Worm (Caenorhabditis elegans) whole organism, young adult: Measurements from ENCODE around the gene F41C3.11.

Experiments
- C06A6.2 ChIP-seq: fragments of 200-800 bp; sonication (Bioruptor generic); conservative IDR thresholded peaks from 2 replicates; pipeline ENCODE4 v1.3.6; 2022; ENCODE audit warnings: missing genetic modification characterization, missing compliant biosample characterization
- D2030.7 ChIP-seq: fragments of 200-800 bp; sonication (Bioruptor generic); IDR thresholded peaks from 2 replicates; pipeline ENCODE4 v1.3.6; 2022; ENCODE audit warnings: missing genetic modification reagents, missing genetic modification characterization, missing compliant biosample characterization
- F37B4.10 ChIP-seq: fragments of 200-800 bp; sonication (Bioruptor generic); IDR thresholded peaks from 2 replicates; pipeline ENCODE4 v1.3.6; 2022; ENCODE audit warnings: missing genetic modification characterization, missing compliant biosample characterization
- F49E8.2 ChIP-seq: sonication (generic microtip); optimal IDR thresholded peaks from 3 replicates; lab custom pipeline; 2017; ENCODE audit warnings: missing genetic modification characterization, mild to moderate bottlenecking, missing compliant biosample characterization, antibody characterized with exemption, moderate library complexity; ENCODE audit not compliant: insufficient read depth
- F52B5.7 ChIP-seq: sonication (generic microtip); optimal IDR thresholded peaks from 2 replicates; lab custom pipeline; 2016; ENCODE audit warnings: mild to moderate bottlenecking, missing genetic modification characterization, missing compliant biosample characterization
- F55B11.4 ChIP-seq: sonication (generic microtip); optimal IDR thresholded peaks from 2 replicates; lab custom pipeline; 2016; ENCODE audit warnings: missing compliant biosample characterization, missing genetic modification characterization, borderline replicate concordance; ENCODE audit not compliant: insufficient read depth
- T07F8.4 ChIP-seq: sonication (generic microtip); optimal IDR thresholded peaks from 2 replicates; lab custom pipeline; 2016; ENCODE audit warnings: mild to moderate bottlenecking, missing genetic modification characterization, moderate library complexity, missing compliant biosample characterization
- Y53F4B.3 ChIP-seq: fragments of 200-800 bp; sonication (Bioruptor generic); IDR thresholded peaks from 2 replicates; pipeline ENCODE4 v1.3.6; 2022; ENCODE audit warnings: missing genetic modification reagents, missing genetic modification characterization, missing compliant biosample characterization
- Y53G8AR.9 ChIP-seq: fragments of 200-800 bp; sonication (Bioruptor generic); conservative IDR thresholded peaks from 2 replicates; pipeline ENCODE4 v1.3.6; 2022; ENCODE audit warnings: missing genetic modification reagents, missing genetic modification characterization, missing compliant biosample characterization
- ZK185.1 ChIP-seq: sonication (generic microtip); optimal IDR thresholded peaks from 2 replicates; lab custom pipeline; 2016; ENCODE audit warnings: mild to moderate bottlenecking, missing genetic modification characterization, missing compliant biosample characterization; ENCODE audit not compliant: poor library complexity, severe bottlenecking
- akir-1 ChIP-seq: fragments of 200-800 bp; sonication (Bioruptor generic); optimal IDR thresholded peaks from 2 replicates; lab custom pipeline; 2018; ENCODE audit warnings: mild to moderate bottlenecking, missing genetic modification characterization, moderate library complexity, missing compliant biosample characterization
- aptf-3 ChIP-seq: fragments of 200-800 bp; sonication (Bioruptor generic); IDR thresholded peaks from 2 replicates; pipeline ENCODE4 v1.3.6; 2022; ENCODE audit warnings: missing genetic modification characterization, missing compliant biosample characterization
- bed-2 ChIP-seq: fragments of 200-800 bp; sonication (Bioruptor generic); IDR thresholded peaks from 2 replicates; pipeline ENCODE4 v1.3.6; 2022; ENCODE audit warnings: missing genetic modification reagents, missing genetic modification characterization, missing compliant biosample characterization
- ceh-100 ChIP-seq: fragments of 200-800 bp; sonication (Bioruptor generic); IDR thresholded peaks from 2 replicates; pipeline ENCODE4 v1.3.6; 2022; ENCODE audit warnings: missing genetic modification reagents, missing genetic modification characterization, missing compliant biosample characterization
- die-1 ChIP-seq: sonication (generic microtip); optimal IDR thresholded peaks from 2 replicates; lab custom pipeline; 2016; ENCODE audit warnings: missing genotype, mild to moderate bottlenecking, missing genetic modification characterization, missing compliant biosample characterization
- efl-1 ChIP-seq: fragments of 150-350 bp; optimal IDR thresholded peaks from 2 replicates; lab custom pipeline; 2014; ENCODE audit warnings: missing biosample characterization, missing genetic modification reagents, missing genetic modification characterization
- egl-18 ChIP-seq: fragments of 200-800 bp; sonication (Bioruptor generic); IDR thresholded peaks from 2 replicates; pipeline ENCODE4 v1.3.6; 2022; ENCODE audit warnings: missing genetic modification reagents, missing genetic modification characterization, missing compliant biosample characterization
- him-1 ChIP-seq: sonication (generic microtip); optimal IDR thresholded peaks from 2 replicates; lab custom pipeline; 2016; ENCODE audit warnings: missing genotype, missing genetic modification reagents, missing genetic modification characterization, missing compliant biosample characterization
- hmg-1.2 ChIP-seq: fragments of 200-800 bp; sonication (Bioruptor generic); IDR thresholded peaks from 2 replicates; pipeline ENCODE4 v1.3.6; 2022; ENCODE audit warnings: missing genetic modification reagents, missing genetic modification characterization, missing compliant biosample characterization
- hmg-20 ChIP-seq: fragments of 200-800 bp; sonication (Bioruptor generic); IDR thresholded peaks from 2 replicates; pipeline ENCODE4 v1.3.6; 2022; ENCODE audit warnings: missing genetic modification reagents, missing genetic modification characterization, missing compliant biosample characterization
- lin-40 ChIP-seq: sonication (generic microtip); optimal IDR thresholded peaks from 2 replicates; lab custom pipeline; 2016; ENCODE audit warnings: missing genetic modification characterization, mild to moderate bottlenecking, missing compliant biosample characterization, missing genotype, missing genetic modification reagents
- madf-10 ChIP-seq: sonication (generic microtip); optimal IDR thresholded peaks from 2 replicates; lab custom pipeline; 2016; ENCODE audit warnings: mild to moderate bottlenecking, missing genetic modification characterization, missing compliant biosample characterization
- mcd-1 ChIP-seq: fragments of 200-800 bp; sonication (Bioruptor generic); IDR thresholded peaks from 2 replicates; pipeline ENCODE4 v1.3.6; 2022; ENCODE audit warnings: missing genetic modification reagents, missing genetic modification characterization, missing compliant biosample characterization
- mes-4 ChIP-seq: sonication (generic microtip); optimal IDR thresholded peaks from 2 replicates; lab custom pipeline; 2016; ENCODE audit warnings: missing genotype, missing genetic modification characterization, missing compliant biosample characterization
- mxl-1 ChIP-seq: sonication (generic microtip); optimal IDR thresholded peaks from 2 replicates; lab custom pipeline; 2016; ENCODE audit warnings: missing genetic modification characterization, missing compliant biosample characterization
- nfyb-1 ChIP-seq: fragments of 200-800 bp; sonication (Bioruptor generic); IDR thresholded peaks from 2 replicates; pipeline ENCODE4 v1.3.6; 2022; ENCODE audit warnings: missing genetic modification reagents, missing genetic modification characterization, missing compliant biosample characterization
- pha-4 ChIP-seq: fragments of 150-350 bp; sonication (generic microtip); optimal IDR thresholded peaks from 2 replicates; lab custom pipeline; 2014; ENCODE audit warnings: missing biosample characterization, missing genetic modification reagents, missing genetic modification characterization
- rec-8 ChIP-seq, 2 experiments: sonication (generic microtip); optimal IDR thresholded peaks; 2 replicates each; lab custom pipeline; 2016; ENCODE audit warnings: mild to moderate bottlenecking in 2 of 2, missing genetic modification characterization in 2 of 2, missing genetic modification reagents in 2 of 2, missing genotype in 2 of 2, missing biosample characterization in 1 of 2, missing compliant biosample characterization in 1 of 2, moderate library complexity in 1 of 2
- rpc-1 ChIP-seq, 2 experiments: fragments of 150-350 bp in 1 of 2; sonication (generic microtip) in 1 of 2; optimal IDR thresholded peaks; 2 replicates each; lab custom pipeline; 2014 to 2018; ENCODE audit warnings: missing biosample characterization in 1 of 2, missing genetic modification characterization in 1 of 2, missing genetic modification reagents in 1 of 2, missing genotype in 1 of 2
- snpc-1.3 ChIP-seq: sonication (generic microtip); optimal IDR thresholded peaks from 2 replicates; lab custom pipeline; 2017; ENCODE audit warnings: missing genetic modification characterization, mild to moderate bottlenecking, missing compliant biosample characterization, antibody characterized with exemption, moderate library complexity, missing genotype, missing genetic modification reagents; ENCODE audit not compliant: insufficient read depth
- snpc-4 ChIP-seq, 5 experiments: fragments of 150-350 bp in 1 of 5; sonication (generic microtip) in 4 of 5; optimal IDR thresholded peaks; 2 replicates each; lab custom pipeline; 2014 to 2018; ENCODE audit warnings: missing genetic modification characterization in 5 of 5, missing biosample characterization in 3 of 5, antibody characterized with exemption in 2 of 5, mild to moderate bottlenecking in 2 of 5, missing compliant biosample characterization in 2 of 5, missing genotype in 2 of 5, moderate library complexity in 2 of 5, missing genetic modification reagents in 1 of 5
- tbp1 ChIP-seq: fragments of 200-800 bp; sonication (Bioruptor generic); optimal IDR thresholded peaks from 2 replicates; lab custom pipeline; 2018; ENCODE audit warnings: mild to moderate bottlenecking, missing genetic modification characterization, missing compliant biosample characterization
- tbx-9 ChIP-seq: sonication (generic microtip); optimal IDR thresholded peaks from 2 replicates; lab custom pipeline; 2016; ENCODE audit warnings: borderline replicate concordance, missing genetic modification characterization, inconsistent platforms, missing compliant biosample characterization
- tlf-1 ChIP-seq: fragments of 200-800 bp; sonication (Bioruptor generic); optimal IDR thresholded peaks from 2 replicates; lab custom pipeline; 2018; ENCODE audit warnings: mild to moderate bottlenecking, missing genetic modification characterization, missing compliant biosample characterization
- ztf-18 ChIP-seq: sonication (generic microtip); optimal IDR thresholded peaks from 2 replicates; lab custom pipeline; 2016; ENCODE audit warnings: missing genotype, mild to moderate bottlenecking, missing genetic modification characterization, missing compliant biosample characterization
- ztf-25 ChIP-seq: fragments of 200-800 bp; sonication (Bioruptor generic); IDR thresholded peaks from 2 replicates; pipeline ENCODE4 v1.3.6; 2022; ENCODE audit warnings: missing genetic modification reagents, missing genetic modification characterization, missing compliant biosample characterization
- ztf-26 ChIP-seq: sonication (generic microtip); optimal IDR thresholded peaks from 2 replicates; lab custom pipeline; 2017; ENCODE audit warnings: missing genetic modification characterization, missing compliant biosample characterization
- ztf-28 ChIP-seq: fragments of 200-800 bp; sonication (Bioruptor generic); IDR thresholded peaks from 2 replicates; pipeline ENCODE4 v1.3.6; 2022; ENCODE audit warnings: missing genetic modification reagents, missing genetic modification characterization, missing compliant biosample characterization
- ztf-3 ChIP-seq: fragments of 200-800 bp; sonication (Bioruptor generic); optimal IDR thresholded peaks from 2 replicates; lab custom pipeline; 2018; ENCODE audit warnings: mild to moderate bottlenecking, missing genetic modification characterization, missing compliant biosample characterization

The F41C3.11 gene

DNA sequence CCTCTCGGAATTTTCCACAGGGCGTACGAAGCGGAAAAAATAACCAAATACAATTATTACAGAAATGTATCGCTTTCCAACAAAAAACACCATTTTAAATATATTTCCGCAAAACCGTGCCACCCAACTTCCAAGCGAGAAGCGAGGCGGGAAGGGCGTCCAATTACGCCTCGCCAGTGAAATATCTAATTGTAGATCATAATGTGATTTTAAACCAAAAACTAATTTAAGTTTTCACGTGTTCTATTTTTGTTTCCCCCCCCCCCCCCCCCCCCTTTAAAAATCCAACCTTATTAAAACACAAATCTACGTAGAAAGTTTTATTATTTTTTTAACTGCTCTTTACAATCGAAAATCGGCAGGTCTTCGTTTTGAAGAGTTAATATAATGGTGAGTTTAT, 44.3 kb downstream of the F41C3.11 start, which contains the start of gene F10G7.12:
Gene F10G7.12 (plus strand): TSS at position 301 of the 400 bp plus-strand sequence.
- no peak for TF ChIP-seq pha-4
- no peak for TF ChIP-seq mxl-1
- no peak for TF ChIP-seq ztf-3 (GFP tag; lab: Kevin White, UChicago)
- no peak for TF ChIP-seq ztf-25 (GFP tag; lab: Robert Waterston, UW)
- TF ChIP-seq tbx-9 (tag; lab: Kevin White, UChicago), result no peak
- no peak for TF ChIP-seq C06A6.2
- TF ChIP-seq Y53G8AR.9 (GFP tag; lab: Robert Waterston, UW), result no peak
- no peak for TF ChIP-seq F55B11.4 (tag; lab: Kevin White, UChicago)
- no peak for TF ChIP-seq ZK185.1
- TF ChIP-seq tbp1 (GFP tag; lab: Kevin White, UChicago), result no peak
- no peak for TF ChIP-seq egl-18 (GFP tag; lab: Robert Waterston, UW)
- TF ChIP-seq nfyb-1 (GFP tag; lab: Robert Waterston, UW), result no peak
- TF ChIP-seq akir-1 (GFP tag; lab: Kevin White, UChicago), result no peak
- TF ChIP-seq hmg-1.2, result no peak
- no peak for TF ChIP-seq Y53F4B.3 (GFP tag; lab: Robert Waterston, UW)
- TF ChIP-seq efl-1 (GFP tag; lab: Kevin White, UChicago), result no peak
- TF ChIP-seq F52B5.7 (tag; lab: Kevin White, UChicago), result no peak
- no peak for TF ChIP-seq bed-2
- no peak for TF ChIP-seq ceh-100 (GFP tag; lab: Robert Waterston, UW)
- TF ChIP-seq ztf-28 (GFP tag; lab: Robert Waterston, UW), result no peak

DNA sequence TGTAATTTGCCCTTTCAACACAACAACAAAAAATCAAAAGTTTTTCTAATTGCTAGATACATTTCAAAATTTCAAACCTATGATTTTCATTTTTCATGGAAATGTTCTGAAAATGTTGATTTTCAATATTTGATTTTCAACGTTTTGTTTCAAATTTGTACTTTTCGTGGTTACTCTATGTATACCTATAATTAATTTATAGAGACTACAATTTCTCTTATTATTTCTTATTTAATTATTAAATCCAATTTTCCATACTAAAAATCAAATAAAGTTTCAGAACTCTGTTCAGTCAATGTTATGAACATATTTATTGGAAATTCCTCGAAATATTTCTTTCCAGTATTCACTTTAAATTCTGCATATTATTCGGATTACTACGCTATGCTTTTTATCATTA, 46.8 kb downstream of the F41C3.11 start, which contains the start of gene sre-39:
Gene sre-39 (plus strand): TSS at position 301 of the 400 bp plus-strand sequence.
- no peak for TF ChIP-seq F49E8.2 (tag; lab: Kevin White, UChicago)
- TF ChIP-seq madf-10 (tag; lab: Kevin White, UChicago), result no peak
- no peak for TF ChIP-seq ztf-26 (tag; lab: Kevin White, UChicago)
- TF ChIP-seq mes-4 (tag; lab: Kevin White, UChicago), result no peak
- no peak for TF ChIP-seq ztf-18
- TF ChIP-seq him-1 (tag; lab: Kevin White, UChicago), result no peak
- no peak for TF ChIP-seq mcd-1 (GFP tag; lab: Robert Waterston, UW)
- no peak for TF ChIP-seq hmg-20 (GFP tag; lab: Robert Waterston, UW)
- TF ChIP-seq lin-40, result no peak
- TF ChIP-seq aptf-3 (GFP tag; lab: Robert Waterston, UW), result no peak
- no peak for TF ChIP-seq die-1 (tag; lab: Kevin White, UChicago)
- TF ChIP-seq F37B4.10, result no peak
- no peak for TF ChIP-seq D2030.7 (GFP tag; lab: Robert Waterston, UW)
- TF ChIP-seq T07F8.4 (tag; lab: Kevin White, UChicago), result no peak
- TF ChIP-seq snpc-1.3 (tag; lab: Kevin White, UChicago), result no peak
- no peak for TF ChIP-seq tlf-1 (GFP tag; lab: Kevin White, UChicago)
- TF ChIP-seq rpc-1 (optimal IDR thresholded peaks at IDR 0.05; lab: Kevin White, UChicago), result no peak
- TF ChIP-seq rpc-1 (tag; optimal IDR thresholded peaks at IDR 0.05; lab: Kevin White, UChicago), result no peak
- TF ChIP-seq rec-8 (tag; optimal IDR thresholded peaks at IDR 0.05; lab: Kevin White, UChicago), result no peak
- no peak for TF ChIP-seq snpc-4 (GFP tag; optimal IDR thresholded peaks at IDR 0.05; lab: Kevin White, UChicago)
- no peak for TF ChIP-seq snpc-4 (tag; optimal IDR thresholded peaks at IDR 0.05; lab: Kevin White, UChicago)
